Worm (Caenorhabditis elegans): Measurements from ENCODE around the gene C04G2.5.

DNA sequence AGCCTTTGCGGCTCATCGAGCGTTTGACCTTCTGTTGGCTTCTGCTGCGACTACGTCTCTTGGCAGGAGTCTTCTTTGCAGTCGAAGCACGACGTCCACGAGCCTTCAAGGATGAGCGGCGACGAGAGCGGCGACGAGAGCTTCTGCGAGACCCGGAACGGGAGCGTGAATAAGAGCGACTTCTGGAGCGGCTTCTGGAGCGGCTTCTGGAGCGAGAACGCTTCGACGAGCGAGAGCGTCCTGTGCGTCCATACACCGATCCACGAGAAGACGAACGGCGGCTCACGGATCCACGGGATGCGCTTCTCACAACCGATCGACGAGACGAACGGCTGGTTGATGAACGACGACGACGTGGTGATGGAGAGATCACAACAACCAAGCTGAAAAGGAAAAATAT is 15.8 kb upstream of the C04G2.5 start:
- TF ChIP-seq lin-15B (tag; optimal IDR thresholded peaks at IDR 0.05) (no peak), aly-2 (tag; optimal IDR thresholded peaks at IDR 0.05) (no peak), mxl-3 (GFP tag; optimal IDR thresholded peaks at IDR 0.05) (no peak), lir-3 (tag; optimal IDR thresholded peaks at IDR 0.05) (no peak), D1046.2 (GFP tag; IDR thresholded peaks at IDR 0.05) (no peak), lin-39 (tag; optimal IDR thresholded peaks at IDR 0.05) (no peak), nhr-41 (GFP tag; IDR thresholded peaks at IDR 0.05) (no peak), pqm-1 (tag; optimal IDR thresholded peaks at IDR 0.05) (no peak)

Data from whole organism, L4 larva.